Fruit fly (Drosophila melanogaster) whole organism, adult: Measurements from ENCODE around the gene Prp18.

Experiments
- CG12768 ChIP-seq: fragments of 200-800 bp; sonication (Bioruptor generic); optimal IDR thresholded peaks from 2 replicates; lab custom pipeline; 2017; ENCODE audit warnings: missing biosample characterization, missing genetic modification characterization, mild to moderate bottlenecking, moderate library complexity, missing genetic modification reagents
- CG14711 ChIP-seq: fragments of 200-800 bp; sonication (Bioruptor generic); optimal IDR thresholded peaks from 2 replicates; lab custom pipeline; 2018; ENCODE audit warnings: missing biosample characterization, mild to moderate bottlenecking, missing genetic modification characterization, moderate library complexity
- CG5204 ChIP-seq: fragments of 200-800 bp; sonication (Bioruptor generic); optimal IDR thresholded peaks from 2 replicates; lab custom pipeline; 2016; ENCODE audit warnings: missing biosample characterization, missing genetic modification characterization
- CG7101 ChIP-seq: fragments of 200-800 bp; sonication (Bioruptor generic); optimal IDR thresholded peaks from 2 replicates; lab custom pipeline; 2018; ENCODE audit warnings: missing biosample characterization, mild to moderate bottlenecking, missing genetic modification characterization, moderate library complexity
- Clk ChIP-seq: fragments of 200-800 bp; sonication (Bioruptor generic); optimal IDR thresholded peaks from 2 replicates; lab custom pipeline; 2017; ENCODE audit warnings: missing biosample characterization, missing genetic modification characterization
- bab1 ChIP-seq: fragments of 200-800 bp; sonication (Bioruptor generic); optimal IDR thresholded peaks from 3 replicates; lab custom pipeline; 2019; ENCODE audit warnings: missing biosample characterization, mild to moderate bottlenecking, missing genetic modification characterization, moderate library complexity
- pad ChIP-seq: fragments of 200-800 bp; sonication (Bioruptor generic); optimal IDR thresholded peaks from 3 replicates; lab custom pipeline; 2017; ENCODE audit warnings: missing biosample characterization, missing genetic modification characterization, mild to moderate bottlenecking, moderate library complexity, missing genetic modification reagents

- TF ChIP-seq CG12768 (GFP tag; lab: Kevin White, UChicago) (no peak), CG14711 (tag; lab: Kevin White, UChicago) (no peak), Clk (no peak), pad (GFP tag; lab: Kevin White, UChicago) (no peak), bab1 (GFP tag; lab: Kevin White, UChicago) (no peak), CG5204 (GFP tag; lab: Kevin White, UChicago) (no peak), CG7101 (tag; lab: Kevin White, UChicago) (no peak)
Measured at dm6 chr3R:19074207-19074606, 43.1 kb upstream of the Prp18 start.
